In the genomic region with DNA sequence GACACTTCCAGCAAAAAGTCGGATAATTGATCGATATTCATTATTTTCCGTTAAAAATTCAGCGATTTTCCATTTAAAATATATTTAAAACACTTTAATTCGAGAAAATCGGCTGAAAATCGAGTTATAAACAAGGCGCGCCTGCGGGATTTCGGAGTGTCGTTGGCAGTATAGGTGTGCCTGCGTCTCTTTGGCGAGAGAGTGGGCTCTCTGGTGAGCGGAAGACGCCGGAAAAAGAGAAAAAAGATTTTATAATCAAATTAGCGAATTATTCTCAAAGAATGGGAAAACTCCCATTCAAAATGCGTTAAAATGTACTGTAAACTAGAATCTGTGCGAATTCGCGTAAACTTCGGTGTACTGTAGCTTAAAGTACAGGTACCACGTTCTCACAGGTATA, we compare ENCODE assay signal across 5 worm cellular contexts.
A peak's percentile ranks its signal among the peaks of the same experiment; 100 is the strongest.
TF ChIP-seq lines count a peak whose summit lies in the region.

A gene (minus strand): TSS at position 158 of the 400 bp plus-strand sequence.

TF ChIP-seq in whole organism, L1 larva, 84 proteins besides CTCF, POLR2A, EP300 and RAD21 (continues in another document):
- peak; percentile 55 to 58 for TF ChIP-seq lsy-2 (tag; optimal IDR thresholded peaks at IDR 0.05; lab: Kevin White, UChicago)
- TF ChIP-seq C16A3.4 (tag; optimal IDR thresholded peaks at IDR 0.05; lab: Kevin White, UChicago), result no peak
- no peak for TF ChIP-seq sox-4 (tag; optimal IDR thresholded peaks at IDR 0.05; lab: Kevin White, UChicago)
- TF ChIP-seq mep-1 (tag; optimal IDR thresholded peaks at IDR 0.05; lab: Kevin White, UChicago), result peak; percentile 50
- no peak for TF ChIP-seq nhr-28 (tag; optimal IDR thresholded peaks at IDR 0.05; lab: Kevin White, UChicago)
- TF ChIP-seq unc-98 (GFP tag; IDR thresholded peaks at IDR 0.05; lab: Robert Waterston, UW), result no peak
- TF ChIP-seq rnt-1 (tag; optimal IDR thresholded peaks at IDR 0.05; lab: Kevin White, UChicago), result no peak
- no peak for TF ChIP-seq irx-1 (tag; optimal IDR thresholded peaks at IDR 0.05; lab: Kevin White, UChicago)
- TF ChIP-seq unc-30 (tag; optimal IDR thresholded peaks at IDR 0.05; lab: Kevin White, UChicago), result no peak
- no peak for TF ChIP-seq aly-2 (tag; optimal IDR thresholded peaks at IDR 0.05; lab: Kevin White, UChicago)
- peak; percentile 39 for TF ChIP-seq skn-1 (tag; optimal IDR thresholded peaks at IDR 0.05; lab: Kevin White, UChicago)
- TF ChIP-seq nhr-71 (tag; optimal IDR thresholded peaks at IDR 0.05; lab: Kevin White, UChicago), result peak; percentile 67
- peak; percentile 9 for TF ChIP-seq C04F5.9 (tag; optimal IDR thresholded peaks at IDR 0.05; lab: Kevin White, UChicago)
- TF ChIP-seq aha-1 (tag; optimal IDR thresholded peaks at IDR 0.05; lab: Kevin White, UChicago), result no peak
- no peak for TF ChIP-seq ceh-90 (tag; optimal IDR thresholded peaks at IDR 0.05; lab: Kevin White, UChicago)
- TF ChIP-seq nhr-12 (tag; optimal IDR thresholded peaks at IDR 0.05; lab: Kevin White, UChicago), result no peak
- TF ChIP-seq lin-15B (tag; optimal IDR thresholded peaks at IDR 0.05; lab: Kevin White, UChicago), result no peak
- TF ChIP-seq ceh-8 (GFP tag; optimal IDR thresholded peaks at IDR 0.05; lab: Kevin White, UChicago), result peak; percentile 90

TF ChIP-seq in whole organism, L3 larva, 47 proteins besides CTCF, POLR2A, EP300 and RAD21 (continues in another document):
- no peak for TF ChIP-seq ama-1 (optimal IDR thresholded peaks at IDR 0.05; lab: Kevin White, UChicago)
- no peak for TF ChIP-seq eor-1 (tag; optimal IDR thresholded peaks at IDR 0.05; lab: Kevin White, UChicago)
- no peak for TF ChIP-seq nhr-43 (tag; optimal IDR thresholded peaks at IDR 0.05; lab: Kevin White, UChicago; ENCODE audit: poor library complexity, severe bottlenecking)
- no peak for TF ChIP-seq fkh-2 (tag; optimal IDR thresholded peaks at IDR 0.05; lab: Kevin White, UChicago)
- TF ChIP-seq ztf-11 (tag; optimal IDR thresholded peaks at IDR 0.05; lab: Kevin White, UChicago), result no peak
- no peak for TF ChIP-seq ceh-28 (tag; optimal IDR thresholded peaks at IDR 0.05; lab: Kevin White, UChicago)
- peak; percentile 55 for TF ChIP-seq nfya-1 (tag; optimal IDR thresholded peaks at IDR 0.05; lab: Kevin White, UChicago; ENCODE audit: insufficient read depth)
- TF ChIP-seq jun-1 (tag; optimal IDR thresholded peaks at IDR 0.05; lab: Kevin White, UChicago), result no peak
- TF ChIP-seq pha-4 (tag; optimal IDR thresholded peaks at IDR 0.05; lab: Kevin White, UChicago), result peak; percentile 37
- TF ChIP-seq elt-3 (tag; optimal IDR thresholded peaks at IDR 0.05; lab: Kevin White, UChicago), result no peak
- TF ChIP-seq pqm-1 (tag; optimal IDR thresholded peaks at IDR 0.05; lab: Kevin White, UChicago), result no peak
- no peak for TF ChIP-seq elt-2 (tag; optimal IDR thresholded peaks at IDR 0.05; lab: Kevin White, UChicago)
- no peak for TF ChIP-seq ceh-16 (tag; optimal IDR thresholded peaks at IDR 0.05; lab: Kevin White, UChicago)
- no peak for TF ChIP-seq tbx-2 (tag; optimal IDR thresholded peaks at IDR 0.05; lab: Kevin White, UChicago)
- TF ChIP-seq egl-27 (tag; optimal IDR thresholded peaks at IDR 0.05; lab: Kevin White, UChicago), result no peak
- no peak for TF ChIP-seq mdl-1 (tag; optimal IDR thresholded peaks at IDR 0.05; lab: Kevin White, UChicago)
- TF ChIP-seq nhr-11 (tag; optimal IDR thresholded peaks at IDR 0.05; lab: Kevin White, UChicago), result no peak
- peak; percentile 77 for TF ChIP-seq hmg-11 (tag; optimal IDR thresholded peaks at IDR 0.05; lab: Kevin White, UChicago)
- no peak for TF ChIP-seq skn-1 (tag; optimal IDR thresholded peaks at IDR 0.05; lab: Kevin White, UChicago)

TF ChIP-seq in whole organism, early embryonic, 17 proteins besides CTCF, POLR2A, EP300 and RAD21:
- TF ChIP-seq F13C5.2 (tag; optimal IDR thresholded peaks at IDR 0.05; lab: Kevin White, UChicago) (peak; percentile 19), ceh-13 (GFP tag; optimal IDR thresholded peaks at IDR 0.05; lab: Kevin White, UChicago) (no peak)

TF ChIP-seq in whole organism, midembryonic, 9 proteins besides CTCF, POLR2A, EP300 and RAD21:
- TF ChIP-seq T22C8.4 (GFP tag; IDR thresholded peaks at IDR 0.05; lab: Robert Waterston, UW), result 0 out of 2 replicates have a peak, but pooled peaks have one; percentile 0
- no peak for TF ChIP-seq med-1 (GFP tag; optimal IDR thresholded peaks at IDR 0.05; lab: Kevin White, UChicago; ENCODE audit: insufficient read depth)

TF ChIP-seq in whole organism, young adult, 124 proteins besides CTCF, POLR2A, EP300 and RAD21:
- TF ChIP-seq attf-3 (GFP tag; conservative IDR thresholded peaks at IDR 0.05; lab: Robert Waterston, UW), result peak; percentile 97
- no peak for TF ChIP-seq T26A5.8 (tag; optimal IDR thresholded peaks at IDR 0.05; lab: Kevin White, UChicago)
- no peak for TF ChIP-seq unc-130 (GFP tag; optimal IDR thresholded peaks at IDR 0.05; lab: Kevin White, UChicago)
- peak; percentile 30; the same call in 1 of the 2 replicates for TF ChIP-seq mcd-1 (GFP tag; IDR thresholded peaks at IDR 0.05; lab: Robert Waterston, UW)
- peak; percentile 64 for TF ChIP-seq lsl-1 (GFP tag; optimal IDR thresholded peaks at IDR 0.05; lab: Kevin White, UChicago)
- TF ChIP-seq pbrm-1 (GFP tag; IDR thresholded peaks at IDR 0.05; lab: Robert Waterston, UW), result no peak
- TF ChIP-seq xnd-1 (tag; optimal IDR thresholded peaks at IDR 0.05; lab: Kevin White, UChicago), result peak; percentile 39
- no peak for TF ChIP-seq lir-1 (GFP tag; conservative IDR thresholded peaks at IDR 0.05; lab: Robert Waterston, UW)
